Fruit fly (Drosophila melanogaster): ENCODE data around the gene CG4080.

dm6 chr3L:9360217-9360692, 38.8 kb downstream of the CG4080 start, which contains the start of gene Pdxk:
- TF ChIP-seq pan (optimal IDR thresholded peaks at IDR 0.05) (no peak), EcR (GFP tag; optimal IDR thresholded peaks at IDR 0.05) (no peak), psq (optimal IDR thresholded peaks at IDR 0.05) (no peak), CG8478 (optimal IDR thresholded peaks at IDR 0.05) (no peak), usp (GFP tag; optimal IDR thresholded peaks at IDR 0.05) (no peak)
